Fruit fly (Drosophila melanogaster): ENCODE measurements around the gene CG32603.

dm6 chrX:14172524-14172923 lies 11.8 kb upstream of the CG32603 start, which contains the start of gene betaNACtes1:
- TF ChIP-seq lz (GFP tag; optimal IDR thresholded peaks at IDR 0.05) (no peak), salr (GFP tag; optimal IDR thresholded peaks at IDR 0.05) (no peak), CG32006 (GFP tag; optimal IDR thresholded peaks at IDR 0.05) (no peak), CG6808 (GFP tag; optimal IDR thresholded peaks at IDR 0.05) (no peak), OdsH (GFP tag; optimal IDR thresholded peaks at IDR 0.05) (no peak), CG6163 (GFP tag; IDR thresholded peaks at IDR 0.05) (no peak), Ets96B (tag; optimal IDR thresholded peaks at IDR 0.05) (no peak), eg (GFP tag; IDR thresholded peaks at IDR 0.05) (no peak), CG7368 (GFP tag; optimal IDR thresholded peaks at IDR 0.05) (no peak), CG16779 (tag; optimal IDR thresholded peaks at IDR 0.05) (no peak), dsx (GFP tag; optimal IDR thresholded peaks at IDR 0.05; ENCODE audit: poor library complexity, severe bottlenecking) (no peak), spab (GFP tag; optimal IDR thresholded peaks at IDR 0.05) (no peak), Hr39 (GFP tag; optimal IDR thresholded peaks at IDR 0.05) (no peak)

Measured in whole organism, prepupa.